Fruit fly (Drosophila melanogaster) whole organism, prepupa: Measurements from ENCODE around the gene CG9673.

Experiments
- CG10669 ChIP-seq: fragments of 200-800 bp; sonication (Bioruptor generic); optimal IDR thresholded peaks from 3 replicates; lab custom pipeline; 2018; ENCODE audit warnings: missing biosample characterization, mild to moderate bottlenecking, missing genetic modification characterization, moderate library complexity
- CG11294 ChIP-seq: fragments of 200-800 bp; sonication (Bioruptor generic); IDR thresholded peaks from 2 replicates; pipeline ENCODE4 v1.3.6; 2022; ENCODE audit warnings: missing biosample characterization, missing genetic modification characterization
- CG11902 ChIP-seq: fragments of 200-800 bp; sonication (Bioruptor generic); optimal IDR thresholded peaks from 3 replicates; lab custom pipeline; 2016; ENCODE audit warnings: missing biosample characterization, missing genetic modification characterization
- CG15336 ChIP-seq: fragments of 200-800 bp; sonication (Bioruptor generic); IDR thresholded peaks from 2 replicates; pipeline ENCODE4 v1.3.6; 2022; ENCODE audit warnings: missing biosample characterization, missing genetic modification characterization
- CG16779 ChIP-seq: fragments of 200-800 bp; sonication (Bioruptor generic); optimal IDR thresholded peaks from 3 replicates; lab custom pipeline; 2017; ENCODE audit warnings: missing biosample characterization, mild to moderate bottlenecking, missing genetic modification characterization
- CG32006 ChIP-seq: fragments of 200-800 bp; sonication (Bioruptor generic); optimal IDR thresholded peaks from 3 replicates; lab custom pipeline; 2017; ENCODE audit warnings: missing biosample characterization, mild to moderate bottlenecking, missing genetic modification characterization
- CG34406 ChIP-seq: fragments of 200-800 bp; sonication (Bioruptor generic); optimal IDR thresholded peaks from 3 replicates; lab custom pipeline; 2016; ENCODE audit warnings: missing biosample characterization, missing genetic modification characterization
- CG3919 ChIP-seq: fragments of 200-800 bp; sonication (Bioruptor generic); optimal IDR thresholded peaks from 3 replicates; lab custom pipeline; 2016; ENCODE audit warnings: missing biosample characterization, missing genetic modification characterization
- CG4318 ChIP-seq: fragments of 200-800 bp; sonication (Bioruptor generic); optimal IDR thresholded peaks from 3 replicates; lab custom pipeline; 2017; ENCODE audit warnings: missing biosample characterization, mild to moderate bottlenecking, missing genetic modification characterization
- CG6276 ChIP-seq: fragments of 200-800 bp; sonication (Bioruptor generic); optimal IDR thresholded peaks from 2 replicates; lab custom pipeline; 2017; ENCODE audit warnings: missing biosample characterization, mild to moderate bottlenecking, missing genetic modification characterization
- CG6808 ChIP-seq: fragments of 200-800 bp; sonication (Bioruptor generic); optimal IDR thresholded peaks from 3 replicates; lab custom pipeline; 2017; ENCODE audit warnings: missing biosample characterization, missing genetic modification characterization, mild to moderate bottlenecking, moderate library complexity, missing genetic modification reagents
- CG8632 ChIP-seq: fragments of 200-800 bp; sonication (Bioruptor generic); optimal IDR thresholded peaks from 3 replicates; lab custom pipeline; 2016; ENCODE audit warnings: missing biosample characterization, missing genetic modification characterization
- Eip75B ChIP-seq: fragments of 200-800 bp; sonication (Bioruptor generic); optimal IDR thresholded peaks from 3 replicates; lab custom pipeline; 2016; ENCODE audit warnings: missing biosample characterization, missing genetic modification characterization
- Eip78C ChIP-seq: fragments of 200-800 bp; sonication (Bioruptor generic); peaks from one replicate; lab custom pipeline; 2016; ENCODE audit warnings: missing biosample characterization, missing genetic modification characterization
- Eip93F ChIP-seq: fragments of 200-800 bp; sonication (Bioruptor generic); optimal IDR thresholded peaks from 2 replicates; lab custom pipeline; 2016; ENCODE audit warnings: missing biosample characterization, mild to moderate bottlenecking, missing genetic modification characterization
- Gug ChIP-seq: fragments of 200-800 bp; sonication (Bioruptor generic); IDR thresholded peaks from 2 replicates; pipeline ENCODE4 v1.3.6; 2022; ENCODE audit warnings: missing biosample characterization, missing genetic modification characterization
- Hr4 ChIP-seq: fragments of 200-800 bp; sonication (Bioruptor generic); optimal IDR thresholded peaks from 3 replicates; lab custom pipeline; 2016; ENCODE audit warnings: missing biosample characterization, missing genetic modification characterization
- Lpt ChIP-seq: fragments of 200-800 bp; sonication (Bioruptor generic); optimal IDR thresholded peaks from 3 replicates; lab custom pipeline; 2016; ENCODE audit warnings: missing biosample characterization, missing genetic modification characterization
- Met ChIP-seq: fragments of 200-800 bp; sonication (Bioruptor generic); optimal IDR thresholded peaks from 3 replicates; lab custom pipeline; 2016; ENCODE audit warnings: missing biosample characterization, missing genetic modification characterization
- Smox ChIP-seq: fragments of 200-800 bp; sonication (Bioruptor generic); optimal IDR thresholded peaks from 3 replicates; lab custom pipeline; 2016; ENCODE audit warnings: missing biosample characterization, missing genetic modification characterization
- Sox102F ChIP-seq: fragments of 200-800 bp; sonication (Bioruptor generic); optimal IDR thresholded peaks from 2 replicates; lab custom pipeline; 2016; ENCODE audit warnings: missing biosample characterization, mild to moderate bottlenecking, missing genetic modification characterization
- Sox15 ChIP-seq: fragments of 200-800 bp; sonication (Bioruptor generic); optimal IDR thresholded peaks from 3 replicates; lab custom pipeline; 2016; ENCODE audit warnings: missing biosample characterization, missing genetic modification characterization
- achi ChIP-seq: fragments of 200-800 bp; sonication (Bioruptor generic); optimal IDR thresholded peaks from 3 replicates; lab custom pipeline; 2016; ENCODE audit warnings: missing biosample characterization, missing genetic modification characterization
- acj6 ChIP-seq: fragments of 200-800 bp; sonication (Bioruptor generic); optimal IDR thresholded peaks from 3 replicates; lab custom pipeline; 2016; ENCODE audit warnings: missing biosample characterization, missing genetic modification characterization
- cyc ChIP-seq: fragments of 200-800 bp; sonication (Bioruptor generic); optimal IDR thresholded peaks from 3 replicates; lab custom pipeline; 2016; ENCODE audit warnings: missing biosample characterization, missing genetic modification characterization
- dac ChIP-seq: fragments of 200-800 bp; sonication (Bioruptor generic); optimal IDR thresholded peaks from 2 replicates; lab custom pipeline; 2017; ENCODE audit warnings: missing biosample characterization, mild to moderate bottlenecking, missing genetic modification characterization
- fd59A ChIP-seq: fragments of 200-800 bp; sonication (Bioruptor generic); optimal IDR thresholded peaks from 2 replicates; lab custom pipeline; 2017; ENCODE audit warnings: missing biosample characterization, mild to moderate bottlenecking, missing genetic modification characterization, missing genetic modification reagents
- fd85E ChIP-seq: fragments of 200-800 bp; sonication (Bioruptor generic); optimal IDR thresholded peaks from 3 replicates; lab custom pipeline; 2016; ENCODE audit warnings: missing biosample characterization, missing genetic modification characterization
- pdm3 ChIP-seq: fragments of 200-800 bp; sonication (Bioruptor generic); optimal IDR thresholded peaks from 3 replicates; lab custom pipeline; 2016; ENCODE audit warnings: missing biosample characterization, missing genetic modification characterization
- svp ChIP-seq: fragments of 200-800 bp; sonication (Bioruptor generic); peaks from one replicate; lab custom pipeline; 2016; ENCODE audit warnings: missing biosample characterization, missing genetic modification characterization
- topi ChIP-seq: fragments of 200-800 bp; sonication (Bioruptor generic); optimal IDR thresholded peaks from 3 replicates; lab custom pipeline; 2016; ENCODE audit warnings: missing biosample characterization, missing genetic modification characterization
- vri ChIP-seq: fragments of 200-800 bp; sonication (Bioruptor generic); optimal IDR thresholded peaks from 3 replicates; lab custom pipeline; 2016; ENCODE audit warnings: missing biosample characterization, mild to moderate bottlenecking, missing genetic modification characterization

The CG9673 gene

DNA sequence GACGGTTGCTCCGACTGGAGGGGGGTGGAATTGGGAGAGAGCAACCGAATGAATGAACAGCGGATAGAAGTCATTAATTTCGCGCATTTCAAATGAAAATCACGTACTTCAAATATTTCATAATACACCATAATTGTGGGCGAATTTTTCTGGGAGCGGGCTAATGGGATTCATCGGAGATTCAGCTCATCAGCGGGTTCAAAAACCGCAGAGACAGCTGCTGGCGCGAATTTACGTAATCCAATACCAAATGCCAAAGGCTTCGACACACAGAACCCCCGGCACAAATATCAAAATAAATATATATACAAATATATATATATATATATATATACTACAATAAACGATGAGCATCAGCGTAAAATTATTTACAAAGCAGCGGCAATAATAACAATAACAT lies 13.0 kb upstream of the CG9673 start:
- peak; percentile 53 for TF ChIP-seq vri (GFP tag; lab: Kevin White, UChicago)
- no peak for TF ChIP-seq topi
- no peak for TF ChIP-seq CG6276 (GFP tag; lab: Kevin White, UChicago)
- no peak for TF ChIP-seq Sox15 (GFP tag; lab: Kevin White, UChicago)
- no peak for TF ChIP-seq Eip93F (GFP tag; lab: Kevin White, UChicago)
- TF ChIP-seq acj6 (GFP tag; lab: Kevin White, UChicago), result no peak
- TF ChIP-seq CG34406 (GFP tag; lab: Kevin White, UChicago), result no peak
- TF ChIP-seq achi, result no peak
- TF ChIP-seq Hr4, result no peak
- peak; percentile 81 for TF ChIP-seq svp (GFP tag; lab: Kevin White, UChicago)

DNA sequence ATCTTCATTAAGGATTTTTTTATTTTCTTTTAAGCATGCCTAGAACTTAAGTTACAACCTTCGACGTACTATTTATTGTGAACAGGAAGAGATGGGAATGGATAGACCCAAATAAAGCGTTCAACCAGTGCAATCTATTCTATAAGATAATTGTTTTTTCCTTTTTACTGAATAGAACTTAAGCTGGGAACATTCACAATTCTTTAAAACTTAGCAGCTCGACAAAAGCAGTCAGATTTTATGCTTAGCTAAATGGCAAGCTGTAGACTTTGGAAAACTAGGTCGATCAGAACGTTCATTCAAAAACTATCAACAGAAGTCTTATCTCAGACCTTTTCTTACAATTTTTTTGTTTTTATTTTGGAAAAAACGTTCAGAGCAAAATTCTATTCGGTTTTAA lies 7.3 kb upstream of the CG9673 start, which contains the start of gene CG13008:
Gene CG13008 (plus strand): TSS at position 301 of the 400 bp plus-strand sequence.
- TF ChIP-seq Eip78C (GFP tag; lab: Kevin White, UChicago) (no peak), Eip75B (no peak), pdm3 (GFP tag; lab: Kevin White, UChicago) (no peak), CG11902 (GFP tag; lab: Kevin White, UChicago) (no peak), dac (GFP tag; lab: Kevin White, UChicago) (no peak)

- TF ChIP-seq Lpt (no peak), Eip93F (GFP tag; lab: Kevin White, UChicago) (no peak), topi (no peak)
- TF ChIP-seq, all 60 proteins: peak for 0
Measured at dm6 chrX:16706774-16707173, 3.1 kb upstream of the CG9673 start, which contains the start of gene CG9672. CG9672 (minus strand) TSS chrX:16706874.

- TF ChIP-seq CG3919 (GFP tag; lab: Kevin White, UChicago) (no peak), Met (GFP tag; lab: Kevin White, UChicago) (no peak), fd59A (GFP tag; lab: Kevin White, UChicago) (no peak), topi (no peak), vri (GFP tag; lab: Kevin White, UChicago) (peak; percentile 84), achi (no peak)
Measured at dm6 chrX:16701941-16702340, 1.7 kb downstream of the CG9673 start, which contains the start of gene sphe. sphe (minus strand) TSS chrX:16701972.

DNA sequence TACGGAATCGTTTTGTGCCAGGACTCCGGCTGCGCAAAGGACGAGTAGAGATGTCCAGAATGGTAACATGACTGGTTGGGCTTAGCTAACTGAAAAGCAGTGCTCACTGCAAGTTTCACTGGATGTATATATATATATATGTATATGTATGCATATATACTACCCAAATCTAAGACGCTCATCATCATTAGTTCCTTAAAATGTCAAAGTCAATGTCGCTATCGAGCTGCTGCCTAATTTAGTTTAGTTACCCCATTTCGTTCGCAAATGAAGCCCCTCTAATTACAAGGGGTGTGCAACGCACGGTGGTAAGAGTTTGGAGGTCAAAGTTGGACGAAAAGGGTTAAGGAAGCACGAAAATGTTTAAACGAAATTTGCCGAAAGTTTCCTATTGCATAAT lies 3.6 kb downstream of the CG9673 start, which contains the start of gene CG9676:
Gene CG9676 (minus strand): TSS at position 101 of the 400 bp plus-strand sequence.
- no peak for TF ChIP-seq Smox (GFP tag; lab: Kevin White, UChicago)
- TF ChIP-seq Sox102F (GFP tag; lab: Kevin White, UChicago), result no peak
- TF ChIP-seq CG10669 (GFP tag; lab: Kevin White, UChicago), result no peak
- no peak for TF ChIP-seq CG3919 (GFP tag; lab: Kevin White, UChicago)
- TF ChIP-seq vri (GFP tag; lab: Kevin White, UChicago), result no peak
- no peak for TF ChIP-seq cyc (GFP tag; lab: Kevin White, UChicago)
- TF ChIP-seq Eip93F (GFP tag; lab: Kevin White, UChicago), result no peak

DNA sequence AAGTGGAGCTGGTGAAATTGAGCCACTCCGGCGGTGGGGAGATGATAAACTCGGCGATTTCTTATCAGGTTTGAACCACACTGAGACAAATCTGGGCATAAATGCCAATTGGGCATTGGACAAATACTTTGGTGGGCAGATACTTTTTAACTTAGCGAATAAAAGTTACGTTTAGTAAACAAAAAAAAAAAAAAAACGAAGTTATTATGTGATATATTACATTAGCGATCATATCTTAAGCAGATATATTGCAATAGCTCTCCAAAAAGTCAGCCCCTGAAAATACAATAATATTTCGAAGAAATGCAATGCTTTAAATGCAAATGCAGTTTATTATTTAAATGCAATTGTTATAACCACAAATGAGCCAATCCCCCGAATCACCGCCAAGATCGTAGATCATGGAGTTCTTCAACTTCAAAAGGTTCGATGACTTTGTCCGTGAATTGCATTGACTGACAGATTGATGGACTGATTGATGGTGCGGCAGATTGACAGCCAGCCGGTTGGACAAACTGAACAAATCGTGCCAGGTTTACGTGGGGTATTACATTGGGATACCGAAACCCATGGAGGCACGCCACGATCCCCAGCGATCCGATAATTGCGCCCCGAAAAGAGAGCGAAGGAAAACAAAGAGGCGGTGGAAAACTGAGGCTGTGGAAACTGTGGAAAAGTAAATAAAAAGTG lies 5.7 kb downstream of the CG9673 start:
- TF ChIP-seq CG10669 (GFP tag; lab: Kevin White, UChicago) (no peak), Gug (GFP tag; lab: Robert Waterston, UW) (no peak), Hr4 (peak; percentile 36), CG6808 (no peak), fd85E (GFP tag; lab: Kevin White, UChicago) (no peak), acj6 (GFP tag; lab: Kevin White, UChicago) (no peak), svp (GFP tag; lab: Kevin White, UChicago) (peak; percentile 46), Met (GFP tag; lab: Kevin White, UChicago) (no peak), CG32006 (GFP tag; lab: Kevin White, UChicago) (peak; percentile 50), Eip78C (GFP tag; lab: Kevin White, UChicago) (peak; percentile 52), CG16779 (no peak), CG15336 (GFP tag; lab: Robert Waterston, UW) (0 out of 2 replicates have a peak, but pooled peaks have one; percentile 19), CG3919 (GFP tag; lab: Kevin White, UChicago) (no peak), CG4318 (GFP tag; lab: Kevin White, UChicago) (peak; percentile 11), CG11294 (GFP tag; lab: Robert Waterston, UW) (no peak), vri (GFP tag; lab: Kevin White, UChicago) (no peak), CG8632 (GFP tag; lab: Kevin White, UChicago) (no peak)
